Worm (Caenorhabditis elegans) whole organism, L3 larva: ENCODE results near the gene srab-23.

Source experiments
- lin-15B ChIP-seq: fragments of 150-350 bp; optimal IDR thresholded peaks from 2 replicates; lab custom pipeline; 2014; ENCODE audit warnings: missing biosample characterization, missing genetic modification characterization
- ztf-11 ChIP-seq: fragments of 150-350 bp; optimal IDR thresholded peaks from 2 replicates; lab custom pipeline; 2014; ENCODE audit warnings: missing biosample characterization, missing genetic modification characterization

DNA sequence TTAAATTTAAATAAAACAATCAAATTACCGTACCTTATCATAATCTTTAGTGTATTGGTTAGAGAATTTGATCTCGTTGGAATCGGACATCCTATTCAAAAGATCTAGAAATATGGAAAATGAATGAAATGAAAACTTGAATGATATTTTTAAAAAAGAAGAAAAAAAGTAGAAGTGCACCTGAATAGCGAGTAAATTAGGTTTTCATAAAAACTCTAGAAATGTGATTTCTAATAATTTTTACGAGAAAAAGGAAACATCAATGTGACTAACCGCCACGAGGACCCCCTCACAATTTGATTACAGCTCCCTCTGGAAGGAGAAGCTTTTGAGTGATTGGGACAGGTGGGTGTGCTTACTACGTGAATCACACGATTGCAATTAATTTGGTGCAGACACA, 10.5 kb upstream of the srab-23 start, which contains the start of gene Y40B10A.5:
- TF ChIP-seq lin-15B (tag; lab: Kevin White, UChicago) (no peak), ztf-11 (tag; lab: Kevin White, UChicago) (no peak)
